Fruit fly (Drosophila melanogaster) whole organism, prepupa: Measurements from ENCODE around the gene yellow-b.
A peak's percentile ranks its signal among the peaks of the same experiment; 100 is the strongest.

Source experiments
- CG34406 ChIP-seq: fragments of 200-800 bp; sonication (Bioruptor generic); optimal IDR thresholded peaks from 3 replicates; lab custom pipeline; 2016; ENCODE audit warnings: missing biosample characterization, missing genetic modification characterization
- Ets96B ChIP-seq: fragments of 200-800 bp; optimal IDR thresholded peaks from 2 replicates; lab custom pipeline; 2019; ENCODE audit warnings: missing biosample characterization, mild to moderate bottlenecking, missing genetic modification characterization, moderate library complexity
- Hr39 ChIP-seq: fragments of 200-800 bp; sonication (Bioruptor generic); optimal IDR thresholded peaks from 2 replicates; lab custom pipeline; 2016; ENCODE audit warnings: missing biosample characterization, missing genetic modification characterization
- eg ChIP-seq: fragments of 200-800 bp; sonication (Bioruptor generic); IDR thresholded peaks from 3 replicates; pipeline ENCODE4 v1.3.6; 2022; ENCODE audit warnings: missing biosample characterization, missing genetic modification characterization
- net ChIP-seq: fragments of 200-800 bp; sonication (Bioruptor generic); optimal IDR thresholded peaks from 3 replicates; lab custom pipeline; 2016; ENCODE audit warnings: missing biosample characterization, missing genetic modification characterization

DNA sequence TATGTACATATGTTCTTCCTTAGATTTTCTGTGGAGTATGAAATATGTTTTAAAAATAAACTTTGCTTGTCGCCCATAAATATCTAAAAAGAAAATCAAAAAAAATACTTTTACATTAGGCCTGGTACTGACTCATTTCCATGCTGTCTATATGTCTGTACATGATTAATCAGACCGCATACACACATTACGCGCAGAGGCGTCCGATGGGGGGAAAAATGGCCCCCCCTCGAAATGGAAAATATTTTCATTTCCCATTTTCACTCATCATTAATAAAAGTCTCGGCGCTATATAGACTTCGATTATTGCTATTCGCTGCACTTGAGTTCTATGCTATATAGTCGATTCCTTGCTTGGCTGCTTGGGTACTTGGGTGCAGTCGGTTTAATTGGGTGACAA is 7.8 kb downstream of the yellow-b start:
- TF ChIP-seq eg (GFP tag; lab: Robert Waterston, UW) (0 out of 3 replicates have a peak, but pooled peaks have one; percentile 12), Hr39 (GFP tag; lab: Kevin White, UChicago) (no peak), Ets96B (no peak), CG34406 (no peak), net (GFP tag; lab: Kevin White, UChicago) (no peak)
